Fruit fly (Drosophila melanogaster): ENCODE data around the gene ssp3.

DNA sequence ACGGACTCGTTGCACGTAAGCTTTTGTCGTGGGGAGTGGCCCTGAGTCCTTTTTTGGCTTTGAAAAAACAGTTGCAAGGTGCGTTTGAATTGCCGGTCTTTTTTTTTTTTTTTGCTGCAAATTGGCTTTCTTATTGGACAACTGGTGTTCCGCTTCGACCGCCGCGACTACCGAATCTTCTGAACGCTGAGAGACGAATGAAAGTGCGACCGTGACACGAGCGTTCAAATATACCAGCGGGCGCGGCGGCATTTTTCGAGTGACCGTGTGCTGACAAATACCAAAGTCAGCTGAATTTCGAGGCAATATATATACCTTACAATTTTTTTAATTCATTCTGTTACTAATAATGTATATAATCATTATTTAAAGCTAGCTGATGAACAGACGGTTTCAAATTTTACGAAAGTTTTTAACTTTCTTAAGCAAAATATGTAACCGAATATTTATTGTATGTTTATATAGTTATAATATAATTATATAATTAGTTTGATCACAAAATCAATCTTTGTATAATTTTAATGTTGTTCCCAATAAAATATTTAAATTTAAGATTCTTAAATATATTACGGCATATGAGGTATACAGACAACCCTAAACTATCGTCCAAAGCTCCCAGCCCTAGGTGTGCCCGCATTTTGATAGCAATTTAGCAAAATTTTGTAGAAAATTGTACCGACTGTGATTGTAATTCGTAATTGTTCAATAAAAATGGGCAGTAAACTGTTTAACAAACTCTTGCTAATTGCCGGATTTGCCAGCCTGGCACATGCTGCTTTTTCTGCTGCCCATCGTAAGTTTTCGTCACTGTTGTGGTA lies 43.5 kb upstream of the ssp3 start, which contains the start of the genes Swip-1 and EMC5:
- TF ChIP-seq CG12605 (GFP tag; IDR thresholded peaks at IDR 0.05) (no peak), CG34367 (tag; optimal IDR thresholded peaks at IDR 0.05) (peak; percentile 31), CG8301 (tag; optimal IDR thresholded peaks at IDR 0.05) (no peak), EcR (GFP tag; optimal IDR thresholded peaks at IDR 0.05) (no peak), CG9948 (tag; optimal IDR thresholded peaks at IDR 0.05) (peak; percentile 31), CG10348 (GFP tag; IDR thresholded peaks at IDR 0.05) (no peak), Snoo (tag; optimal IDR thresholded peaks at IDR 0.05) (no peak), Ets98B (GFP tag; IDR thresholded peaks at IDR 0.05) (peak; percentile 38; the same call in 1 of the 2 replicates), Pif1B (GFP tag; optimal IDR thresholded peaks at IDR 0.05) (peak; percentile 2), CG15710 (tag; optimal IDR thresholded peaks at IDR 0.05) (peak; percentile 61), CG8159 (tag; optimal IDR thresholded peaks at IDR 0.05) (peak; percentile 68), D1 (tag; optimal IDR thresholded peaks at IDR 0.05) (peak; percentile 16), Pif1A (GFP tag; optimal IDR thresholded peaks at IDR 0.05) (peak; percentile 23), rn (GFP tag; IDR thresholded peaks at IDR 0.05) (0 out of 2 replicates have a peak, but pooled peaks have one; percentile 9)
